Worm (Caenorhabditis elegans) whole organism, midembryonic: ENCODE measurements around the gene pgp-8.

ENCODE experiments used
- T22C8.4 ChIP-seq: fragments of 200-800 bp; sonication (Bioruptor generic); IDR thresholded peaks from 2 replicates; pipeline ENCODE4 v1.3.6; 2022; ENCODE audit warnings: missing genetic modification characterization, missing compliant biosample characterization
- cog-1 ChIP-seq: sonication (generic microtip); optimal IDR thresholded peaks from 2 replicates; lab custom pipeline; 2016; ENCODE audit warnings: missing genetic modification characterization, missing compliant biosample characterization
- flt-1 ChIP-seq: fragments of 200-800 bp; sonication (Bioruptor generic); IDR thresholded peaks from 2 replicates; pipeline ENCODE4 v1.3.6; 2022; ENCODE audit warnings: missing genetic modification characterization, missing compliant biosample characterization
- klf-2 ChIP-seq: fragments of 200-800 bp; sonication (Bioruptor generic); conservative IDR thresholded peaks from 2 replicates; pipeline ENCODE4 v1.3.6; 2022; ENCODE audit warnings: missing genetic modification reagents, missing genetic modification characterization, missing compliant biosample characterization
- med-1 ChIP-seq: sonication (generic microtip); optimal IDR thresholded peaks from 2 replicates; lab custom pipeline; 2017; ENCODE audit warnings: missing genetic modification characterization, mild to moderate bottlenecking, missing compliant biosample characterization, antibody characterized with exemption, missing genetic modification reagents; ENCODE audit not compliant: insufficient read depth
- ref-1 ChIP-seq: fragments of 200-800 bp; sonication (Bioruptor generic); conservative IDR thresholded peaks from 2 replicates; pipeline ENCODE4 v1.3.6; 2022; ENCODE audit warnings: missing genetic modification reagents, missing genetic modification characterization, missing compliant biosample characterization
- tab-1 ChIP-seq: fragments of 200-800 bp; sonication (Bioruptor generic); IDR thresholded peaks from 2 replicates; pipeline ENCODE4 v1.3.6; 2022; ENCODE audit warnings: missing genetic modification characterization, missing compliant biosample characterization
- ztf-23 ChIP-seq: fragments of 200-800 bp; sonication (Bioruptor generic); IDR thresholded peaks from 2 replicates; pipeline ENCODE4 v1.3.6; 2022; ENCODE audit warnings: missing genetic modification reagents, missing genetic modification characterization, missing compliant biosample characterization
- ztf-29 ChIP-seq: fragments of 200-800 bp; sonication (Bioruptor generic); IDR thresholded peaks from 2 replicates; pipeline ENCODE4 v1.3.6; 2022; ENCODE audit warnings: missing genetic modification reagents, missing genetic modification characterization, missing compliant biosample characterization

pgp-8 gene

DNA sequence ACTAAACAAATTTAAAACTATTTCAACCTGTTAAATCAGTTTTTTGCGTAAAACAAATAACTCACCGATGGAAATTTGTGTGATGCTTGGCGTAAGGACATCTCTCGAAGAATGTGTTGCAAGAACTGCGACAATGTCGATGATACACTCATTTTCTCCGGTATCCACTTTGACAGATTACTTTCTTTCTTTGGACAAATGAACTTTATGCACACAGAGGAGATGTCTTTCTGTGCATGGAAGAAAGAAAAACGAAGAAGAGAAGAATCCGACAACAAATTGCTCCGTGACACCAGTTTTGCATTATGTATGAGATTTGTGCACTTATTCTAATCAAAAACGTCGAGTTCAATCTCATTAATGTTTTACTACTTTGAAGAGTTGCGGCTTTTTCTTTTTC is 25.7 kb downstream of the pgp-8 start, which contains the start of gene plc-1:
Gene plc-1 (minus strand): TSS at position 101 of the 400 bp plus-strand sequence.
- TF ChIP-seq ztf-29 (GFP tag; lab: Robert Waterston, UW) (no peak), tab-1 (GFP tag; lab: Robert Waterston, UW) (no peak), med-1 (GFP tag; lab: Kevin White, UChicago) (no peak), ref-1 (GFP tag; lab: Robert Waterston, UW) (no peak), cog-1 (no peak), klf-2 (GFP tag; lab: Robert Waterston, UW) (no peak), ztf-23 (GFP tag; lab: Robert Waterston, UW) (no peak), flt-1 (GFP tag; lab: Robert Waterston, UW) (no peak), T22C8.4 (GFP tag; lab: Robert Waterston, UW) (no peak)

DNA sequence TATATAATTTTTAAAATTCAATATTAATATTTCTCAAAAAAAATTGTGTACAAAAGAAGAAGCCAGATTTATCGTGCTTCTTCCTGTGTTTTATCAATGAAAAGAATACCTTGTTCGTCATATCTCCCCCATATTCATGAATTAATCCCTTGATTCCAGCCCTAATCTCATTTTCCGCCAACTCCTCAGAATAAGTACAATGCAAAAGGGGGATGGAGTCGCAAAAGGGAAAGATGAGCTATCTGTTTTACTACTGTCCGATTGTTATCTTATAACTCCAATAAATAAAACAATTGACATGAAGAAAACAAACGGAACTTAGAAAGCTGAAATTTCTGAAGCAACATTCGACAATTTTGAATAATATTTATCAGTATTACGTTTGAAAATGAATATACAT is 26.6 kb downstream of the pgp-8 start:
- TF ChIP-seq med-1 (GFP tag; lab: Kevin White, UChicago) (no peak), ref-1 (GFP tag; lab: Robert Waterston, UW) (no peak), ztf-29 (GFP tag; lab: Robert Waterston, UW) (no peak), flt-1 (GFP tag; lab: Robert Waterston, UW) (no peak), tab-1 (GFP tag; lab: Robert Waterston, UW) (no peak), T22C8.4 (GFP tag; lab: Robert Waterston, UW) (no peak), ztf-23 (GFP tag; lab: Robert Waterston, UW) (no peak), klf-2 (GFP tag; lab: Robert Waterston, UW) (no peak), cog-1 (no peak)

DNA sequence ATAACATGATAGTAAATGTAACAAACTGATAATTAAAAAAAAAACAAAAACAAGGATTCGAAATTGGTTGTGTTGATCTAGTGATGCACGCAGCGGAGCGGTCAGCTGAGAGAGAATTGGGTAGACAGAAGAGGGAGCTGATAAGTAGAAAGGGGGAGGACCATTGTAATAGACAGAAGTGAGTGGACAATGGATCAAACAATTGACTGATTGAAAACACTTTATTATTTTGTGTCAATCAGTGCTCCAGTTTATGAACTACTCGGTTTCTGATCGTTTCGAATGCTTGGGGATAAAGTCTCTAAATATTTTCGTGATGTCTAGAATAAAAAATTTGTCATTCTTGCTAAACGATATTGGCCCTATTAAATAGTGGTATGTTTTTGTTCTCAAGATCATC is 29.7 kb downstream of the pgp-8 start:
- TF ChIP-seq med-1 (GFP tag; lab: Kevin White, UChicago), result no peak
- no peak for TF ChIP-seq tab-1 (GFP tag; lab: Robert Waterston, UW)
- no peak for TF ChIP-seq ref-1 (GFP tag; lab: Robert Waterston, UW)
- TF ChIP-seq cog-1, result no peak
- TF ChIP-seq flt-1 (GFP tag; lab: Robert Waterston, UW), result no peak
- TF ChIP-seq T22C8.4 (GFP tag; lab: Robert Waterston, UW), result no peak

DNA sequence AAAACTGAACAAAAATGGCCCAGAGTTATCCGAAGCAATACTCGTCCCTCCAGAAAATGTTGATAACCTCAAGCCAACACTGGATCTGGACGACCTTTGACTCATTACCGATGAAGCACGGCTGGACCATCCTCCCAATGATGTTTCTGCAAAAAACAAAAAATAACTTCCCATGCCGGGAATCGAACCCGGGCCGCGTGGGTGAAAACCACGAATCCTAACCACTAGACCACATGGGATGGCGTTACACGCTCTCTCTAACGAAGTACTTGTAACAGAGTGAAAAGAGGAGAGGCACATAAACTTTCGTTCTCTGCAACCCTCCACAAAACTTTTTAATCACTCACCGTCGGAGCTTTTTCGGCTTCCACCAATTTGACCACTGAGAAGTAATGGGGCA is 43.1 kb downstream of the pgp-8 start:
- TF ChIP-seq flt-1 (GFP tag; lab: Robert Waterston, UW), result peak; percentile 85
- TF ChIP-seq ztf-29 (GFP tag; lab: Robert Waterston, UW), result peak; percentile 70
- peak; percentile 72; the same call in 1 of the 2 replicates for TF ChIP-seq T22C8.4 (GFP tag; lab: Robert Waterston, UW)
- peak; percentile 12 for TF ChIP-seq med-1 (GFP tag; lab: Kevin White, UChicago)
- TF ChIP-seq ref-1 (GFP tag; lab: Robert Waterston, UW), result peak; percentile 69
- peak; percentile 11 for TF ChIP-seq cog-1
- TF ChIP-seq tab-1 (GFP tag; lab: Robert Waterston, UW), result no peak; the same call in 1 of the 2 replicates
- TF ChIP-seq klf-2 (GFP tag; lab: Robert Waterston, UW), result peak; percentile 58; the same call in 1 of the 2 replicates
- TF ChIP-seq ztf-23 (GFP tag; lab: Robert Waterston, UW), result peak; percentile 86

DNA sequence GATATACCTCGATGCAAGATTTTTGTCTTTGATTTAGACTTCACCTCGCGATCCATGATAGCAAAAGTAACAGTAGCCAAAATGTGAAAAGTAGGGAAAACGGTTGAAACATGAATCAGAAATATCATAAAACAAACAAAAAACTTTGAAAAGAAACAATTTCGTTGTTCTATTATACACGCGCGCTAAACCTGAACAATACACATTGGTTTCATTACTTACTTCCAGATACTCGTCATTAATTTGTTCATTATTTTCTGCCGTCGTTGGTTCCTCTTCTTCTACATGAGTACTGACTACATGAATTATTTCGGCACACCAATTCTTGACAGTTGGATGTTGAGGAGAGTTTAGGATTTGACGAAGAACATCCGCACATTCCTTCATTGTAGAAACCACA is 43.7 kb downstream of the pgp-8 start, which contains the start of gene F31B12.3:
Gene F31B12.3 (minus strand): TSS at position 101 of the 400 bp plus-strand sequence.
- no peak for TF ChIP-seq cog-1
- TF ChIP-seq ztf-23 (GFP tag; lab: Robert Waterston, UW), result no peak
- no peak for TF ChIP-seq ztf-29 (GFP tag; lab: Robert Waterston, UW)
- no peak for TF ChIP-seq T22C8.4 (GFP tag; lab: Robert Waterston, UW)
- no peak for TF ChIP-seq flt-1 (GFP tag; lab: Robert Waterston, UW)
- TF ChIP-seq ref-1 (GFP tag; lab: Robert Waterston, UW), result no peak
- TF ChIP-seq klf-2 (GFP tag; lab: Robert Waterston, UW), result no peak
- TF ChIP-seq med-1 (GFP tag; lab: Kevin White, UChicago), result no peak
